Worm (Caenorhabditis elegans) whole organism, mixed stage, embryonic: ENCODE data around the gene spp-1.

Source experiments
- M03D4.4 ChIP-seq: sonication (generic microtip); optimal IDR thresholded peaks from 2 replicates; lab custom pipeline; 2017; ENCODE audit warnings: mild to moderate bottlenecking, missing genetic modification characterization, missing compliant biosample characterization
- bed-3 ChIP-seq: fragments of 200-800 bp; sonication (Bioruptor generic); optimal IDR thresholded peaks from 3 replicates; lab custom pipeline; 2018; ENCODE audit warnings: mild to moderate bottlenecking, missing genetic modification characterization, moderate library complexity, missing compliant biosample characterization
- ceh-43 ChIP-seq: fragments of 200-800 bp; sonication (Bioruptor generic); optimal IDR thresholded peaks from 2 replicates; lab custom pipeline; 2018; ENCODE audit warnings: mild to moderate bottlenecking, missing genetic modification characterization, moderate library complexity, missing compliant biosample characterization
- ceh-83 ChIP-seq: fragments of 200-800 bp; sonication (Bioruptor generic); optimal IDR thresholded peaks from 2 replicates; lab custom pipeline; 2018; ENCODE audit warnings: mild to moderate bottlenecking, missing genetic modification characterization, missing compliant biosample characterization
- cnd-1 ChIP-seq: fragments of 200-800 bp; sonication (Bioruptor generic); optimal IDR thresholded peaks from 2 replicates; lab custom pipeline; 2018; ENCODE audit warnings: mild to moderate bottlenecking, missing genetic modification characterization, missing compliant biosample characterization
- drap-1 ChIP-seq: fragments of 200-800 bp; sonication (Bioruptor generic); optimal IDR thresholded peaks from 3 replicates; lab custom pipeline; 2018; ENCODE audit warnings: mild to moderate bottlenecking, missing genetic modification characterization, missing compliant biosample characterization
- elt-1 ChIP-seq: sonication (generic microtip); optimal IDR thresholded peaks from 2 replicates; lab custom pipeline; 2017; ENCODE audit warnings: missing genetic modification characterization, mild to moderate bottlenecking, missing compliant biosample characterization, antibody characterized with exemption, moderate library complexity, borderline replicate concordance; ENCODE audit not compliant: insufficient read depth
- flh-1 ChIP-seq: fragments of 200-800 bp; sonication (Bioruptor generic); optimal IDR thresholded peaks from 2 replicates; lab custom pipeline; 2018; ENCODE audit warnings: mild to moderate bottlenecking, missing genetic modification characterization, moderate library complexity, missing compliant biosample characterization
- ham-2 ChIP-seq: fragments of 200-800 bp; sonication (Bioruptor generic); optimal IDR thresholded peaks from 2 replicates; lab custom pipeline; 2018; ENCODE audit warnings: mild to moderate bottlenecking, missing genetic modification characterization, missing compliant biosample characterization
- lin-32 ChIP-seq: fragments of 200-800 bp; sonication (Bioruptor generic); optimal IDR thresholded peaks from 2 replicates; lab custom pipeline; 2018; ENCODE audit warnings: mild to moderate bottlenecking, missing genetic modification characterization, missing compliant biosample characterization
- lsy-2 ChIP-seq: fragments of 150-350 bp; optimal IDR thresholded peaks from 2 replicates; lab custom pipeline; 2014; ENCODE audit warnings: missing biosample characterization, missing genetic modification characterization
- mab-5 ChIP-seq: fragments of 150-350 bp; optimal IDR thresholded peaks from 2 replicates; lab custom pipeline; 2014; ENCODE audit warnings: missing biosample characterization, missing genetic modification characterization
- mls-2 ChIP-seq: sonication (generic microtip); optimal IDR thresholded peaks from 2 replicates; lab custom pipeline; 2016; ENCODE audit warnings: mild to moderate bottlenecking, missing genetic modification characterization, moderate library complexity, missing compliant biosample characterization
- nhr-2 ChIP-seq: fragments of 150-350 bp; optimal IDR thresholded peaks from 2 replicates; lab custom pipeline; 2014; ENCODE audit warnings: missing biosample characterization, missing genetic modification characterization
- nhr-237 ChIP-seq: fragments of 150-350 bp; optimal IDR thresholded peaks from 2 replicates; lab custom pipeline; 2014; ENCODE audit warnings: missing biosample characterization, missing genetic modification characterization
- nhr-28 ChIP-seq: fragments of 150-350 bp; optimal IDR thresholded peaks from 2 replicates; lab custom pipeline; 2014; ENCODE audit warnings: missing biosample characterization, missing genetic modification characterization
- nhr-76 ChIP-seq: sonication (generic microtip); optimal IDR thresholded peaks from 2 replicates; lab custom pipeline; 2017; ENCODE audit warnings: missing biosample characterization, missing genetic modification characterization
- pha-4 ChIP-seq: fragments of 150-350 bp; optimal IDR thresholded peaks from 2 replicates; lab custom pipeline; 2018; ENCODE audit warnings: missing biosample characterization, missing genetic modification reagents, missing genetic modification characterization
- sem-2 ChIP-seq: fragments of 200-800 bp; sonication (Bioruptor generic); optimal IDR thresholded peaks from 2 replicates; lab custom pipeline; 2018; ENCODE audit warnings: mild to moderate bottlenecking, missing genetic modification characterization, missing compliant biosample characterization
- snpc-4 ChIP-seq: fragments of 150-350 bp; optimal IDR thresholded peaks from 2 replicates; lab custom pipeline; 2014; ENCODE audit warnings: missing biosample characterization, missing genetic modification characterization
- tbx-8 ChIP-seq: fragments of 200-800 bp; sonication (Bioruptor generic); optimal IDR thresholded peaks from 2 replicates; lab custom pipeline; 2018; ENCODE audit warnings: mild to moderate bottlenecking, missing genetic modification characterization, moderate library complexity, missing compliant biosample characterization
- unc-120 ChIP-seq: sonication (generic microtip); optimal IDR thresholded peaks from 2 replicates; lab custom pipeline; 2017; ENCODE audit warnings: missing genetic modification characterization, missing compliant biosample characterization; ENCODE audit not compliant: poor library complexity, severe bottlenecking
- unc-39 ChIP-seq: fragments of 150-350 bp; optimal IDR thresholded peaks from 2 replicates; lab custom pipeline; 2014; ENCODE audit warnings: missing biosample characterization, missing genetic modification characterization
- unc-62 ChIP-seq: fragments of 150-350 bp; optimal IDR thresholded peaks from 2 replicates; lab custom pipeline; 2014; ENCODE audit warnings: missing biosample characterization, missing genetic modification reagents, missing genetic modification characterization
- zip-8 ChIP-seq: fragments of 150-350 bp; optimal IDR thresholded peaks from 2 replicates; lab custom pipeline; 2014; ENCODE audit warnings: missing biosample characterization, missing genetic modification characterization

spp-1 gene

DNA sequence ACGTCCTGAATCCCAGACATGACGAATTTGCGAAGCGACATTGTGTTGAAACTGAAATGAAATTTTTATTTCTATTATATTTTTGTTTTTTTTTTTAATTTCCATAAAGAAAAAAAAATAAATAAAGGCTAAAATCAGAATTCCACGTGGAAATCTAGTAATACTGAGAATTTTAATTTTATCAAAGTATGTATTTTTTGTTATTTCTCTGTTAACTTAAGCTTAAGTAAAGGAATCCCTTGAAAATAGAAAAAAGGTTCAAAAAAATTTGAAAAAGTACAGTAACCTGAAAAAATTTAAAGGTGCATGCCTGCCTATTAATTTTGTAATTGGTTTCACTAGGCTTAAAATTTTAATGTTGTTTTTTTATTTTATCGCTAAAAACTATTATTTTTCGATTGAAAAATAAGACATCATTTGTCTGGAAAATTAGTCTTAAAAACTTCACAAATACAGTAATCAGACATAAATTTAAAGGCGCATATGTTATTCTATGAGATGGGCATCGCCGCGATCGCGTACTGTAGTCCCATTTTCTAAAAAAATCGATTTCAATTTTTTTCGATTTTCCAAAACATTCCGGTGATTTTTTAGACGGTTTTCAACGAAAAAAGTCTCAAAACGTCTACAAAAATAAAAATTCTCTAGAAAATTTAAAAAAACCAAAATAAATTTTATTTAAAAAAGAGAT, 25.0 kb downstream of the spp-1 start, which contains the start of gene nex-2:
nex-2 (minus strand) TSS at position 51 of the 691 bp plus-strand sequence.
- TF ChIP-seq mls-2 (tag; lab: Kevin White, UChicago) = no peak
- TF ChIP-seq cnd-1 (tag; lab: Kevin White, UChicago) = no peak
- TF ChIP-seq nhr-76 (tag; lab: Kevin White, UChicago) = no peak
- no peak for TF ChIP-seq flh-1 (GFP tag; lab: Kevin White, UChicago)
- TF ChIP-seq nhr-237 (tag; lab: Kevin White, UChicago) = no peak
- no peak for TF ChIP-seq unc-62 (GFP tag; lab: Kevin White, UChicago)
- no peak for TF ChIP-seq zip-8 (tag; lab: Kevin White, UChicago)

DNA sequence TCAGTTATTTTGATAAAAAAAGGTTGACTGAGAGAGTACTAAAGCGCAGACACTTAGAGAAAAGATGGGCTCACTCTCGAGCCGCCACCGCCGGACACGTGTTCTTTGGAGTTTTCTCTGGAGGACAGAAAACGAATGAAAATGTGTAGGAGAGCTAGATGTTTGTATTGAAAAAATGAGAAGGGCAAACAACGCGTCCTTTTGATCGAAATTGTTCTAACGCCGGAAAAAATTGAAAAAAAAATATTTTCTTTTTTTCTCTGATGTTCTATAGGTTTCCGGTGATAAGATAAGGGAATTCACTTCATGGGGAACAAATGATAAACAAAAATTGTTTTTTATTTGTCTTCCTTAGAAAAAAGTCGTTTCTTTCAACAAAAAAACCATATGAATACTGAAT, 25.7 kb downstream of the spp-1 start:
- TF ChIP-seq drap-1 (GFP tag; lab: Kevin White, UChicago) (no peak), mab-5 (no peak), nhr-28 (tag; lab: Kevin White, UChicago) (no peak), ham-2 (GFP tag; lab: Kevin White, UChicago) (no peak), mls-2 (tag; lab: Kevin White, UChicago) (no peak), cnd-1 (tag; lab: Kevin White, UChicago) (no peak), M03D4.4 (tag; lab: Kevin White, UChicago) (no peak), ceh-43 (no peak), snpc-4 (no peak), pha-4 (tag; lab: Kevin White, UChicago) (no peak), lsy-2 (no peak), ceh-83 (no peak), nhr-2 (tag; lab: Kevin White, UChicago) (no peak), unc-62 (GFP tag; lab: Kevin White, UChicago) (no peak), zip-8 (tag; lab: Kevin White, UChicago) (no peak), unc-39 (tag; lab: Kevin White, UChicago) (no peak), lin-32 (GFP tag; lab: Kevin White, UChicago) (no peak)

DNA sequence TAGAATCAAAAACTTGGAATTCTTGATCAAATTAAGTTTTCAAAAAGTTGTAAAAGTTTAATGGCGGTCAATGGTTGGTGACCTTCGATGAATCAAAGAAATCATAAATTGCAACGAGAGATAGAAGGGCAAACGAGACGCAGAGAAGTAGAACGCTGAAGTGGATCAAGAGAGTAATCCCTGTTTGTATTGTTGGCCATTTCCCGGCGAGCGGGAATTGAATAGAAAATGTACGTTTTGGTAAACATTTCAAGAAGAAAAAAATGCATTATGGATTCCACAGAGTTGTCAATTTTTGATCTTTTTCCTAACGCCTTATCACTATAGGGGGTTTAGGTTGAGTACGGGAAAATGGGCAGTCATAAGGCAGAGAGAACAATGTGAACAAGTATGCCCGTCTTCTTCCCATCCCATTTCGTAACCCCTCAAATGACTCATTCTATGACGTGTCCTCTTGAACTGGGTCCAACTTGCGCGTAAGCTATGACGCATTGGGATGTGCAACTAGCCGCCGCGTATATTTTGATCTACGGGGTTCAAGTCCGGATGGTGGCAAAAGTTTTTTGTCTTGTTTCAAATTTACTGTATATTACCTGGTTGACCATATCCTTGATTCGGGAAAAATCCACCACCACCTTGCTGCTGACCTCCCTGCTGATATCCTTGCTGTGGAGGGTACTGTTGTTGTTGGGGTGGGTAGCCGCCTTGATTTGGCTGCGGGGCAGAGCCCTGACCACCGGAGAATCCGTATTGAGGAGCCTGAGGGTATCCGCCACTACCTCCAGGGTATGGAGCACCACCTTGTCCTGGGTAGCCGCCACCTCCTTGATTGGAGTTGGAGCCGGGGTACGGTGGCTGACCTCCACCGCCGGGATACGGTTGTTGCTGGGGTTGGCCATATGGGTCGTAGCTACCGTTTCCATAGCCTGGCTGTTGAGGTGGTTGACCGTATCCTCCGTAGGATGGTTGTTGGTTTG, 26.6 kb downstream of the spp-1 start:
- TF ChIP-seq pha-4 (tag; lab: Kevin White, UChicago) (peak; percentile 19), M03D4.4 (tag; lab: Kevin White, UChicago) (no peak)

DNA sequence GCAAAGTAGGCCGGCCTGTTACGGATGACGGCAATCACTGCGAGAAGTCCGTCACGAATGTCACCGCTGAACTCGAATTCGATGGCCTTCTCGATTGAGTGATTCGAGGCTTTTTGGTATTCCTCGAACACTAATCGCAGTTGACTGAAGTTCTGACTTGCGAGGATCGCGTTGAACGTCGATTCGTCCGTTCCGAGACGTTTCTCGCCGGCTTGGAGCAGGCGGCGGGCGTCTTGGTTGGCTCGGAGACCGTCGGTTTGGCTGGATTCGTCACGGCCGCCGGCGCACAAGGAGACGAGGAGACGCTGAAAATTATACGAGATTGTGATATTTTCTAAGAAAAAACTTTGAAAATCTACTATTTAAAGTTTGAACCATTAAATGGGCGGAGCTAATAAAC, 29.1 kb downstream of the spp-1 start:
- TF ChIP-seq nhr-76 (tag; lab: Kevin White, UChicago) = no peak
- no peak for TF ChIP-seq elt-1
- no peak for TF ChIP-seq sem-2
- TF ChIP-seq mab-5 = no peak
- no peak for TF ChIP-seq bed-3 (GFP tag; lab: Kevin White, UChicago)
- TF ChIP-seq, all 35 proteins: peak for 0

DNA sequence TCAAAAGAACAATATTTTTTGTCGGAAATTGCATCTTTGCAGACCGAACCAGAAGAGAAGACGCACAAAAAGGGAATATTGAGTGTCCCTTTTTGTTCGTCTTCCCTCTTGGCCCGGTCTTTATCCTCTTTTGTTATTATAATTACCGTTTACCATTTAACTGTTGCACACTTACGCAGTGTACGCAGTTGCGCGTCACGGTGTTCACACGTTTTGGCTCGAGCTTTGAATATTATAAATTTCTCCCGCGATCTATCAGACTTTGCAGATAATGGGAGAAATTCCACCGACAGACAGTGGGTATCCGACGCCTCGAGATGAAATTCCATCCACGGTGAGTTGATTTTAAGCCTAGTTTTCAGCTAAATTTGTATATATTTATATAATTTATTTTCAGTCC, 34.7 kb downstream of the spp-1 start, which contains the start of gene sas-7:
sas-7 (plus strand) TSS at position 232 of the 400 bp plus-strand sequence.
- TF ChIP-seq unc-120 (tag; lab: Kevin White, UChicago) (no peak), elt-1 (no peak), tbx-8 (GFP tag; lab: Kevin White, UChicago) (no peak), nhr-28 (tag; lab: Kevin White, UChicago) (no peak), unc-39 (tag; lab: Kevin White, UChicago) (no peak), bed-3 (GFP tag; lab: Kevin White, UChicago) (no peak)

DNA sequence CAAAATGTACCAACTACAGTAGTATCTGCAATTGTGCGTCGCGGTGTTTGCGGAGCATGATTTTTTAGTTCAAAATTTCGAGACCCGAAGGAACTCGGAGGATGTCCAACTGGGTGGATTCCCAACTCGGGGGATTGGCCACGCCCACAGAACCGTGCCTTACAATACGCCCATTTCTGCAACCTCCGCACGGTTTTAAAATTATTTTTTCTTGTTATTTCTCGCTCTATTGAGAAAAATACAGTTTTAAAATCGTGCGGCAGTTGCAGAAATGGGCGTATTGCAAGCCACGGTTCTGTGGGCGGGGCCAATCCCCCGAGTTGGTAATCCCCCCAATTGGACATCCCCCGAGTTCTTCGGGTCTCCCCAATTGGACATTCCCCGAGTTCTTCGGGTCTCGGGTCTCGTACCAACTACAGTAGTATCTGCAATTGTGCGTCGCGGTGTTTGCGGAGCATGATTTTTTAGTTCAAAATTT, 35.2 kb downstream of the spp-1 start:
- peak; percentile 1 for TF ChIP-seq lsy-2
